Fruit fly (Drosophila melanogaster) whole organism: ENCODE data around the gene CG11550.

Experiments
- CG8478 ChIP-seq: fragments of >200 bp; optimal IDR thresholded peaks from 2 replicates; lab custom pipeline; 2018; ENCODE audit warnings: inconsistent platforms
- Dll ChIP-seq: fragments of >200 bp; optimal IDR thresholded peaks from 2 replicates; lab custom pipeline; 2017
- EcR ChIP-seq, 2 experiments: fragments of >200 bp; optimal IDR thresholded peaks; 2 replicates each; lab custom pipeline; 2017; ENCODE audit warnings: missing biosample characterization in 2 of 2, missing genetic modification characterization in 2 of 2, missing genetic modification reagents in 2 of 2
- pan ChIP-seq: fragments of >200 bp; optimal IDR thresholded peaks from 2 replicates; lab custom pipeline; 2017
- psq ChIP-seq: fragments of >200 bp; optimal IDR thresholded peaks from 2 replicates; lab custom pipeline; 2017
- usp ChIP-seq: fragments of >200 bp; optimal IDR thresholded peaks from 2 replicates; lab custom pipeline; 2017; ENCODE audit warnings: missing biosample characterization, missing genetic modification characterization, mixed read lengths

DNA sequence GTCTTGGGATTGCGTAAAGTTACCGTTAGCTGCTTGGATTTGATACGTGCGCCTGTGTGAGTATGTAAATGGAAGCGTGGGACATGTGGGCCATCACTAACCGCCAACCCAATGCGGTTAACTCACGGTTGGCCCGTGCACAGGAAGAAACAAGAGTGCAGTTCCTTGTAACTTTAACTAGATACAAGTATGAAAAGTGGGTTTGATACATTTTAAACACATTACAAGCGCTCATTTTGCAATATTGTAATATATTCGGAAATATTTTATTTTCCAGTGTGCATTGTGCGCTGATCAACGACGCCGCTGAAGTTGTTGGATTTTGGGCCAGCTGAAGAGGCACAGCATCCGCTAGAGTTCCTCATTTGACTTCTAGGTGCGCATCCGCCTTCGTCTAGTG, 8.1 kb upstream of the CG11550 start:
- no peak for TF ChIP-seq pan (lab: Kevin White, UChicago)
- no peak for TF ChIP-seq psq
- no peak for TF ChIP-seq EcR (GFP tag; optimal IDR thresholded peaks at IDR 0.05; lab: Kevin White, UChicago)
- TF ChIP-seq usp (GFP tag; lab: Kevin White, UChicago) = no peak
- no peak for TF ChIP-seq Dll (lab: Kevin White, UChicago)
- no peak for TF ChIP-seq CG8478 (lab: Kevin White, UChicago)
